Worm (Caenorhabditis elegans): ENCODE measurements around the gene dpy-22.

dpy-22 gene

ce11 chrX:9822606-9823264, 662 bp upstream of the dpy-22 start (continued):
- peak; percentile 45 for TF ChIP-seq tbx-2 (tag; optimal IDR thresholded peaks at IDR 0.05)
- no peak for TF ChIP-seq ceh-88 (GFP tag; IDR thresholded peaks at IDR 0.05)
- no peak for TF ChIP-seq aha-1 (tag; optimal IDR thresholded peaks at IDR 0.05)
- TF ChIP-seq lin-14 (GFP tag; optimal IDR thresholded peaks at IDR 0.05), result peak; percentile 89
- TF ChIP-seq hlh-17 (GFP tag; optimal IDR thresholded peaks at IDR 0.05; ENCODE audit: borderline replicate concordance), result no peak
- no peak for TF ChIP-seq mdl-1 (tag; optimal IDR thresholded peaks at IDR 0.05)
- no peak for TF ChIP-seq nhr-77 (tag; optimal IDR thresholded peaks at IDR 0.05)
- peak; percentile 36 to 60 for TF ChIP-seq lin-35 (GFP tag; optimal IDR thresholded peaks at IDR 0.05)
- TF ChIP-seq lin-13 (GFP tag; optimal IDR thresholded peaks at IDR 0.05), result no peak
- TF ChIP-seq zag-1 (tag; optimal IDR thresholded peaks at IDR 0.05), result no peak
- TF ChIP-seq C34B4.2 (tag; optimal IDR thresholded peaks at IDR 0.05), result no peak
- TF ChIP-seq aly-2 (tag; optimal IDR thresholded peaks at IDR 0.05), result no peak
- peak; percentile 25 for TF ChIP-seq dsc-1 (tag; optimal IDR thresholded peaks at IDR 0.05)
- TF ChIP-seq nhr-90 (tag; optimal IDR thresholded peaks at IDR 0.05; ENCODE audit: poor library complexity), result peak; percentile 33
- TF ChIP-seq pag-3 (tag; optimal IDR thresholded peaks at IDR 0.05; ENCODE audit: borderline replicate concordance, insufficient read depth), result no peak
- TF ChIP-seq ceh-63 (GFP tag; optimal IDR thresholded peaks at IDR 0.05), result no peak
- no peak for TF ChIP-seq unc-98 (GFP tag; IDR thresholded peaks at IDR 0.05)
- TF ChIP-seq unc-130 (tag; optimal IDR thresholded peaks at IDR 0.05), result peak; percentile 10
- TF ChIP-seq nhr-12 (tag; optimal IDR thresholded peaks at IDR 0.05), result no peak
- TF ChIP-seq sptf-1 (tag; optimal IDR thresholded peaks at IDR 0.05), result no peak
- no peak for TF ChIP-seq nhr-76 (tag; optimal IDR thresholded peaks at IDR 0.05)
- no peak for TF ChIP-seq nhr-11 (tag; optimal IDR thresholded peaks at IDR 0.05)
- no peak for TF ChIP-seq sup-37 (GFP tag; optimal IDR thresholded peaks at IDR 0.05)
- no peak for TF ChIP-seq vab-15 (tag; optimal IDR thresholded peaks at IDR 0.05)
- TF ChIP-seq ztf-11 (tag; optimal IDR thresholded peaks at IDR 0.05), result no peak
- no peak for TF ChIP-seq fkh-4 (tag; optimal IDR thresholded peaks at IDR 0.05; ENCODE audit: borderline replicate concordance)
- TF ChIP-seq ces-1 (GFP tag; optimal IDR thresholded peaks at IDR 0.05), result no peak
- no peak for TF ChIP-seq fkh-10 (GFP tag; optimal IDR thresholded peaks at IDR 0.05)
- peak; percentile 45 for TF ChIP-seq nhr-85 (tag)
- TF ChIP-seq unc-30 (tag; optimal IDR thresholded peaks at IDR 0.05), result no peak
- no peak for TF ChIP-seq isw-1 (GFP tag; IDR thresholded peaks at IDR 0.05)
- peak; percentile 71 for TF ChIP-seq nhr-71 (tag; optimal IDR thresholded peaks at IDR 0.05)

DNA sequence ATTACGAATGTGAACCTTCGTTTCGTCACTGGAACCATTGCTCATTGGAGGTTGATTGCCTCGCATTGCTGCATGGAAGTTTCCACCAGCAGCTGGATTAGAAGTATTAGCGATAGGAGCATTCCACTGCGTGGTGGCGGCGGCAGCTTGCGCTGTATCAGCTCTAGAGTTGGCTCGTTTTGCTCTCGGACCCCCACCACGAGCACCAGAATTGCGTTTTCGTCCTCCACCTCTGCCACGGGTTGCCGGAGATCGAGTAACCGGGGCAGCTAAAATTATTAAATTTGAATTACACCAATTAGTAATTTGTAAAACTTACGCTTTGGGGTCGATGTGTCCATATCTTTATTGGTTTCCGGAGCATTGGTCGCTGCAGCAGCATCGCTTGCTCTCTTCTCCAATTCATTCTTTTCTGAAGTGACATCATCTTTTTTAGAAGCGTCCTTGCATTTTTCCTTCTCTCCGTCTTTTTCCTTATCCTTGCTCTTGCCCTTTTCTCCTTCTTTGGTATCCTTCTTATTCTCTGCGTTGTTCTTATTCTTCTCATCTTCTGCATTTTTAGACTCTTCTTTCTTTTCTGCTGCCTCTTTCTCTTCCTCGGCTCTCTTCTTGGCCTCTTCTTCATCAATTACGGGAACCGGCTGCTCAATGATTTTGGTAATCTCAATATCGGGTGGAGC, 7.8 kb downstream of the dpy-22 start:
- TF ChIP-seq unc-86 (tag; optimal IDR thresholded peaks at IDR 0.05) (peak; percentile 0), lin-14 (GFP tag; optimal IDR thresholded peaks at IDR 0.05) (peak; percentile 74), fkh-10 (GFP tag; optimal IDR thresholded peaks at IDR 0.05) (peak; percentile 36), C34B4.2 (tag; optimal IDR thresholded peaks at IDR 0.05) (no peak), ceh-82 (tag; optimal IDR thresholded peaks at IDR 0.05) (peak in 1 of 3 experiments; percentile 28)

ce11 chrX:9807377-9808048, 14.6 kb downstream of the dpy-22 start, which contains the start of gene lgc-47:
lgc-47 (minus strand) TSS chrX:9807662.
- TF ChIP-seq ztf-4 (tag; optimal IDR thresholded peaks at IDR 0.05), result no peak
- no peak for TF ChIP-seq nhr-28 (tag; optimal IDR thresholded peaks at IDR 0.05)
- no peak for TF ChIP-seq pqm-1 (tag; optimal IDR thresholded peaks at IDR 0.05)
- peak; percentile 96 for TF ChIP-seq fkh-10 (GFP tag; optimal IDR thresholded peaks at IDR 0.05)
- TF ChIP-seq skn-1 (tag; optimal IDR thresholded peaks at IDR 0.05), result no peak
- peak; percentile 65 for TF ChIP-seq lin-14 (GFP tag; optimal IDR thresholded peaks at IDR 0.05)

Measured in whole organism, L1 larva.